Worm (Caenorhabditis elegans) whole organism, mixed stage, embryonic: ENCODE measurements around the gene Y51H7C.9.

Experiments used
- blmp-1 ChIP-seq: fragments of 150-350 bp; optimal IDR thresholded peaks from 2 replicates; lab custom pipeline; 2014; ENCODE audit warnings: missing biosample characterization, missing genetic modification characterization
- ceh-83 ChIP-seq: fragments of 200-800 bp; sonication (Bioruptor generic); optimal IDR thresholded peaks from 2 replicates; lab custom pipeline; 2018; ENCODE audit warnings: mild to moderate bottlenecking, missing genetic modification characterization, missing compliant biosample characterization
- elt-3 ChIP-seq: fragments of 150-350 bp; optimal IDR thresholded peaks from 2 replicates; lab custom pipeline; 2014; ENCODE audit warnings: missing biosample characterization, missing genetic modification characterization
- nhr-12 ChIP-seq: fragments of 150-350 bp; optimal IDR thresholded peaks from 2 replicates; lab custom pipeline; 2014; ENCODE audit warnings: missing biosample characterization, missing genetic modification characterization
- nhr-2 ChIP-seq: fragments of 150-350 bp; optimal IDR thresholded peaks from 2 replicates; lab custom pipeline; 2014; ENCODE audit warnings: missing biosample characterization, missing genetic modification characterization
- nhr-76 ChIP-seq: sonication (generic microtip); optimal IDR thresholded peaks from 2 replicates; lab custom pipeline; 2017; ENCODE audit warnings: missing biosample characterization, missing genetic modification characterization
- snpc-4 ChIP-seq: fragments of 150-350 bp; optimal IDR thresholded peaks from 2 replicates; lab custom pipeline; 2014; ENCODE audit warnings: missing biosample characterization, missing genetic modification characterization
- unc-39 ChIP-seq: fragments of 150-350 bp; optimal IDR thresholded peaks from 2 replicates; lab custom pipeline; 2014; ENCODE audit warnings: missing biosample characterization, missing genetic modification characterization
- ztf-11 ChIP-seq: fragments of 150-350 bp; optimal IDR thresholded peaks from 2 replicates; lab custom pipeline; 2014; ENCODE audit warnings: missing biosample characterization, missing genetic modification characterization

DNA sequence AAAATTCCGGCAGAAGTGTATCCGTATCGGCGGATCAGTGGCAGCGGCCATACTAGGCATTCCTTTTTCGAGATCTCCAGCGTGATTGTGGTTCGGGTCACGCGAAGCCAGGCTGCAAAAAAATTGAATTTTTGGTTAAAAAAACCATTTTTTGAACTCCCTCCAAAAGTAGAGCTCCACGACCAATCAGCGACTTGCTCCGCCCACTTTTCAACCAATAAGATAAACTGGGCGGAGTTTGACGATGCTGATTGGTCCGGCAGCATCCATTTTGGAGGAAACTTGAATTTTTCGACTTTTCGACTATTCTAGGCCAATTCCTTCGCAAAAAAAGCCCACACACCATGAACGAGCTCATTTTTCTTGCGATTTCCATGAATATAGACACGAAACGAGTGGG, 36.8 kb downstream of the Y51H7C.9 start:
- no peak for TF ChIP-seq ceh-83 (GFP tag; lab: Kevin White, UChicago)
- TF ChIP-seq ztf-11 (tag; lab: Kevin White, UChicago): no peak
- TF ChIP-seq blmp-1 (tag; lab: Kevin White, UChicago): no peak
- no peak for TF ChIP-seq nhr-2 (tag; lab: Kevin White, UChicago)
- no peak for TF ChIP-seq nhr-12 (tag; lab: Kevin White, UChicago)
- no peak for TF ChIP-seq elt-3 (tag; lab: Kevin White, UChicago)
- TF ChIP-seq unc-39: no peak
- no peak for TF ChIP-seq nhr-76 (tag; lab: Kevin White, UChicago)
- no peak for TF ChIP-seq snpc-4
